Fruit fly (Drosophila melanogaster) whole organism, wandering third instar larva: ENCODE results near the gene L2HGDH.

ENCODE experiments used
- Abd-B ChIP-seq: fragments of >200 bp; optimal IDR thresholded peaks from 2 replicates; lab custom pipeline; 2017; ENCODE audit warnings: missing biosample characterization, missing genetic modification characterization
- CG32264 ChIP-seq: fragments of 200-800 bp; sonication (Bioruptor generic); optimal IDR thresholded peaks from 2 replicates; lab custom pipeline; 2016; ENCODE audit warnings: missing biosample characterization, missing genetic modification characterization
- CrebA ChIP-seq: fragments of 200-800 bp; sonication (Bioruptor generic); optimal IDR thresholded peaks from 2 replicates; lab custom pipeline; 2016; ENCODE audit warnings: missing biosample characterization, mild to moderate bottlenecking, missing genetic modification characterization, borderline replicate concordance
- Dfd ChIP-seq: fragments of >200 bp; optimal IDR thresholded peaks from 2 replicates; lab custom pipeline; 2017; ENCODE audit warnings: missing biosample characterization, missing genetic modification characterization
- Dif ChIP-seq: fragments of 200-275, 200-300 bp; sonication (Bioruptor generic); optimal IDR thresholded peaks from 2 replicates; lab custom pipeline; 2018; ENCODE audit warnings: missing biosample characterization, missing genetic modification characterization; ENCODE audit not compliant: partially characterized antibody
- HLH106 ChIP-seq: fragments of 200-800 bp; optimal IDR thresholded peaks from 3 replicates; lab custom pipeline; 2019; ENCODE audit warnings: missing biosample characterization, mild to moderate bottlenecking, missing genetic modification characterization, moderate library complexity
- Hnf4 ChIP-seq: fragments of 200-800 bp; sonication (Bioruptor generic); optimal IDR thresholded peaks from 2 replicates; lab custom pipeline; 2016; ENCODE audit warnings: missing biosample characterization, mild to moderate bottlenecking, missing genetic modification characterization
- Hr78 ChIP-seq: fragments of >200 bp; optimal IDR thresholded peaks from 2 replicates; lab custom pipeline; 2017; ENCODE audit warnings: missing biosample characterization, missing genetic modification characterization
- Hr83 ChIP-seq: fragments of 200-300 bp; sonication (Bioruptor generic); optimal IDR thresholded peaks from 2 replicates; lab custom pipeline; 2016; ENCODE audit warnings: missing biosample characterization, mild to moderate bottlenecking, missing genetic modification characterization, moderate library complexity; ENCODE audit not compliant: poor library complexity, severe bottlenecking
- Jra ChIP-seq: sonication (Bioruptor generic); optimal IDR thresholded peaks from 2 replicates; lab custom pipeline; 2016; ENCODE audit warnings: missing biosample characterization, missing genetic modification characterization
- Mio ChIP-seq: sonication (Bioruptor generic); optimal IDR thresholded peaks from 2 replicates; lab custom pipeline; 2016; ENCODE audit warnings: missing biosample characterization, missing genetic modification characterization
- Myc ChIP-seq: fragments of >200 bp; optimal IDR thresholded peaks from 2 replicates; lab custom pipeline; 2017
- N ChIP-seq: fragments of >200 bp; optimal IDR thresholded peaks from 2 replicates; lab custom pipeline; 2018; ENCODE audit warnings: missing biosample characterization, missing external identifiers, missing genetic modification characterization
- OdsH ChIP-seq: fragments of 200-800 bp; sonication (Bioruptor generic); optimal IDR thresholded peaks from 2 replicates; lab custom pipeline; 2016; ENCODE audit warnings: missing biosample characterization, mild to moderate bottlenecking, missing genetic modification characterization
- Rel ChIP-seq, 2 experiments: fragments of 200-800 bp; sonication (Bioruptor generic) in 1 of 2; optimal IDR thresholded peaks; 2 replicates in 1 of 2; 3 replicates in 1 of 2; lab custom pipeline; 2016 to 2019; ENCODE audit warnings: mild to moderate bottlenecking in 2 of 2, missing biosample characterization in 2 of 2, missing genetic modification characterization in 2 of 2, moderate library complexity in 1 of 2
- Sp1 ChIP-seq: fragments of 200-800 bp; sonication (Bioruptor generic); optimal IDR thresholded peaks from 3 replicates; lab custom pipeline; 2019; ENCODE audit warnings: missing biosample characterization, mild to moderate bottlenecking, missing genetic modification characterization, moderate library complexity
- Vsx2 ChIP-seq: fragments of 200-300, 225-300 bp; sonication (Bioruptor generic); optimal IDR thresholded peaks from 2 replicates; lab custom pipeline; 2018; ENCODE audit warnings: missing biosample characterization, missing genetic modification characterization; ENCODE audit not compliant: partially characterized antibody
- br ChIP-seq: fragments of 200-800 bp; sonication (Bioruptor generic); optimal IDR thresholded peaks from 2 replicates; lab custom pipeline; 2016; ENCODE audit warnings: missing biosample characterization, missing genetic modification characterization
- brk ChIP-seq: fragments of 200-800 bp; sonication (Bioruptor generic); optimal IDR thresholded peaks from 2 replicates; lab custom pipeline; 2016; ENCODE audit warnings: missing biosample characterization, mild to moderate bottlenecking, missing genetic modification characterization
- dl ChIP-seq, 2 experiments: fragments of 175-275, 200-275 bp in 1 of 2; fragments of 200-275 bp in 1 of 2; sonication (Bioruptor generic); optimal IDR thresholded peaks; lab custom pipeline; 2018; ENCODE audit warnings: mild to moderate bottlenecking in 2 of 2, missing biosample characterization in 2 of 2, missing genetic modification characterization in 2 of 2, moderate library complexity in 2 of 2; ENCODE audit not compliant: partially characterized antibody in 2 of 2, insufficient read depth in 1 of 2
- dmrt93B ChIP-seq: fragments of 200-800 bp; sonication (Bioruptor generic); optimal IDR thresholded peaks from 2 replicates; lab custom pipeline; 2018; ENCODE audit warnings: missing biosample characterization, mild to moderate bottlenecking, missing genetic modification characterization
- dsf ChIP-seq: sonication (Bioruptor generic); optimal IDR thresholded peaks from 2 replicates; lab custom pipeline; 2016; ENCODE audit warnings: missing biosample characterization, missing genetic modification characterization, borderline replicate concordance
- ey ChIP-seq: fragments of 200-800 bp; sonication (Bioruptor generic); optimal IDR thresholded peaks from 2 replicates; lab custom pipeline; 2016; ENCODE audit warnings: missing biosample characterization, missing genetic modification characterization
- foxo ChIP-seq, 2 experiments: fragments of 200-800 bp; sonication (Bioruptor generic); optimal IDR thresholded peaks; 2 replicates in 1 of 2; 3 replicates in 1 of 2; lab custom pipeline; 2016 to 2017; ENCODE audit warnings: missing biosample characterization in 2 of 2, missing genetic modification characterization in 2 of 2
- fru ChIP-seq: fragments of 200-800 bp; sonication (Bioruptor generic); optimal IDR thresholded peaks from 3 replicates; lab custom pipeline; 2016; ENCODE audit warnings: missing biosample characterization, mild to moderate bottlenecking, missing genetic modification characterization
- h ChIP-seq: fragments of 200-800 bp; sonication (Bioruptor generic); optimal IDR thresholded peaks from 3 replicates; lab custom pipeline; 2016; ENCODE audit warnings: missing biosample characterization, mild to moderate bottlenecking, missing genetic modification characterization
- jim ChIP-seq: fragments of 175-275, 200-325 bp; sonication (Bioruptor generic); optimal IDR thresholded peaks from 2 replicates; lab custom pipeline; 2016; ENCODE audit warnings: missing biosample characterization, mild to moderate bottlenecking, missing genetic modification characterization
- lola ChIP-seq: fragments of >200 bp; optimal IDR thresholded peaks from 2 replicates; lab custom pipeline; 2017; ENCODE audit warnings: missing biosample characterization, missing genetic modification characterization
- pan ChIP-seq: fragments of >200 bp; optimal IDR thresholded peaks from 2 replicates; lab custom pipeline; 2017
- psq ChIP-seq: fragments of 200-800 bp; sonication (Bioruptor generic); optimal IDR thresholded peaks from 3 replicates; lab custom pipeline; 2017; ENCODE audit warnings: missing biosample characterization, mild to moderate bottlenecking, missing genetic modification characterization, moderate library complexity
- rgr ChIP-seq: fragments of 200-800 bp; sonication (Bioruptor generic); optimal IDR thresholded peaks from 3 replicates; lab custom pipeline; 2016; ENCODE audit warnings: missing biosample characterization, mild to moderate bottlenecking, missing genetic modification characterization
- sv ChIP-seq: fragments of 200-800 bp; sonication (Bioruptor generic); optimal IDR thresholded peaks from 3 replicates; lab custom pipeline; 2016; ENCODE audit warnings: missing biosample characterization, missing genetic modification characterization
- tai ChIP-seq: sonication (Bioruptor generic); optimal IDR thresholded peaks from 2 replicates; lab custom pipeline; 2016; ENCODE audit warnings: missing biosample characterization, missing genetic modification characterization
- usp ChIP-seq: fragments of >200 bp; optimal IDR thresholded peaks from 2 replicates; lab custom pipeline; 2017; ENCODE audit warnings: missing biosample characterization, missing genetic modification characterization
- woc ChIP-seq: sonication (Bioruptor generic); optimal IDR thresholded peaks from 2 replicates; lab custom pipeline; 2016; ENCODE audit warnings: missing biosample characterization, mild to moderate bottlenecking, missing genetic modification characterization

The L2HGDH gene

dm6 chr2L:18943797-18944174 is 30.5 kb downstream of the L2HGDH start, which contains the start of gene ssp3:
ssp3 (minus strand) TSS chr2L:18943960.
- TF ChIP-seq lola (GFP tag; lab: Kevin White, UChicago) (no peak), tai (GFP tag; lab: Kevin White, UChicago) (peak; percentile 13), jim (no peak)

DNA sequence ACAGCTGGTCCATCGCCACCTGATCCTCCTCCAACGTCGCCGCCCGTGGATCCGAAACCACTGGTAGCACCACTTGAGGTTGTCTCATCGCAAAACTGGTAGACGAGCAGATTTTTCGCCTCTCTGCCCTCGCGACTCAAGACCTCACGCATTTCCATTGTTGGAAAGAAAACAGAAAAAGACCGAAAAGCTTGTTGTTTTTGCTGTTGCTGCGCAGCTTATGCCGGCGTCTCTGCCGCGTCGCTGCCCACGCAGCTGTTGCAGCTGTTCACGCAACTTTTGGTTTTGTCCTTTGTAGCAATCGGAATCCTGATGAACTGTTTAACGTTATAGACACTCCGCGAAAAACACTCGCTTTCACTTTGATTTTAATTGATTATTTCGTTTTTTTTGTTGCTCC is 30.9 kb downstream of the L2HGDH start:
- TF ChIP-seq Hnf4 (GFP tag; lab: Kevin White, UChicago) = no peak
- TF ChIP-seq dsf = no peak
- TF ChIP-seq tai (GFP tag; lab: Kevin White, UChicago) = no peak
- TF ChIP-seq CrebA (GFP tag; lab: Kevin White, UChicago) = no peak
- no peak for TF ChIP-seq psq (GFP tag; lab: Kevin White, UChicago)
- TF ChIP-seq brk (GFP tag; lab: Kevin White, UChicago) = no peak
- no peak for TF ChIP-seq foxo (GFP tag; optimal IDR thresholded peaks at IDR 0.05; lab: Kevin White, UChicago)
- no peak for TF ChIP-seq Dfd (GFP tag; lab: Kevin White, UChicago)
- TF ChIP-seq Dif (GFP tag; lab: Kevin White, UChicago) = no peak
- TF ChIP-seq OdsH (GFP tag; lab: Kevin White, UChicago) = no peak

DNA sequence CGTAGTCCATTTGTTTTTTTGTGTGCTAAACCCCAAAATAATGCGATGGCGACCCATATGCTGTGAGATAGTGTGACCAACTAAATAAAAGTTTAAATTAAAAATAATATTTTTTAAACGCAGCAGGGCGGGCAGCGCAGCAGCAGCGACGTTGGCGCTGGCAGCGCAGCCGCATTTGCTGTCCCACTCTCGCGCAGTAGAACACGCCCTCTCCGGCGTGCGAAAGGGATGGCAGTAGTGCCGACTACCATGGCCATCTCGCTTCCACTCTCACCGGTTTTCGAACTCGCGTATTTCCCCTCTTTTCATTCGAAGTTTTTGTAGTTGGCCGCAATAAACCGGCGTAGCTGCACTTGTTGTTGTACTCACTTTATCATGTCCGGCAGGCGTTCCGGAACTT is 38.2 kb downstream of the L2HGDH start:
- TF ChIP-seq sv = no peak
- no peak for TF ChIP-seq CG32264 (GFP tag; lab: Kevin White, UChicago)
- no peak for TF ChIP-seq foxo (GFP tag; optimal IDR thresholded peaks at IDR 0.05; lab: Kevin White, UChicago)
- TF ChIP-seq Sp1 (GFP tag; lab: Kevin White, UChicago) = no peak
- peak; percentile 64 for TF ChIP-seq Hr83 (GFP tag; lab: Kevin White, UChicago)
- TF ChIP-seq N (GFP tag; lab: Kevin White, UChicago) = no peak
- no peak for TF ChIP-seq woc (GFP tag; lab: Kevin White, UChicago)
- no peak for TF ChIP-seq ey
- peak; percentile 67 for TF ChIP-seq Myc (lab: Kevin White, UChicago)
- no peak for TF ChIP-seq OdsH (GFP tag; lab: Kevin White, UChicago)
- TF ChIP-seq br (GFP tag; lab: Kevin White, UChicago) = no peak
- TF ChIP-seq Vsx2 = peak; percentile 5
- no peak for TF ChIP-seq Hnf4 (GFP tag; lab: Kevin White, UChicago)
- TF ChIP-seq CrebA (GFP tag; lab: Kevin White, UChicago) = no peak
- TF ChIP-seq Dif (GFP tag; lab: Kevin White, UChicago) = peak; percentile 71
- TF ChIP-seq usp (GFP tag; lab: Kevin White, UChicago) = no peak
- no peak for TF ChIP-seq dmrt93B (GFP tag; lab: Kevin White, UChicago)
- no peak for TF ChIP-seq h (GFP tag; lab: Kevin White, UChicago)
- no peak for TF ChIP-seq Abd-B (GFP tag; lab: Kevin White, UChicago)
- TF ChIP-seq jim = no peak
- no peak for TF ChIP-seq Dfd (GFP tag; lab: Kevin White, UChicago)
- no peak for TF ChIP-seq psq (GFP tag; lab: Kevin White, UChicago)
- no peak for TF ChIP-seq HLH106

DNA sequence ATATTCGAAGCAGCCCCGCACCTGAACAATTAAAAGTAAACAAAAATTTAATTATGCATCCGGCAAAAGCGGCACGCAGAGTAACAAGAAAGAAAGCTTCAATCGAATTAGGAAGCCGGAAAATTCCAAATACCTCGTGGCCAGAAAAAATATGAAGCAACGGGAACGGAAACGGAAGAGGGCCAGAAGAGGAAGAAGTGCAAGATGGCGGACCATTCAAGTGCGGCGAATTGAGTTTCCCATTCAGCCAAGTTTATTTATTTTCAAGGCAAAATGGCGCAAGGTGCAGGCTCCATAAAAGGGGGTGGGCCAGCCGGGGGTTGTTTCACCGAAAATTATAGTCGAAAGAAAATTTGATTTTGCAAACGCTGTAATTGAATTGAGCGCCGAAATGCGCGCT is 39.7 kb downstream of the L2HGDH start:
- TF ChIP-seq Rel (GFP tag; optimal IDR thresholded peaks at IDR 0.05; lab: Kevin White, UChicago) (no peak), Rel (tag; optimal IDR thresholded peaks at IDR 0.05; lab: Kevin White, UChicago) (no peak), psq (GFP tag; lab: Kevin White, UChicago) (no peak), pan (lab: Kevin White, UChicago) (no peak), fru (GFP tag; lab: Kevin White, UChicago) (no peak), jim (no peak), N (GFP tag; lab: Kevin White, UChicago) (no peak), dsf (no peak), sv (no peak), Hr78 (no peak), CG32264 (GFP tag; lab: Kevin White, UChicago) (no peak), lola (GFP tag; lab: Kevin White, UChicago) (no peak), Dif (GFP tag; lab: Kevin White, UChicago) (no peak), Hr83 (GFP tag; lab: Kevin White, UChicago) (no peak), CrebA (GFP tag; lab: Kevin White, UChicago) (no peak)
- TF ChIP-seq, all 38 proteins: peak for 0

DNA sequence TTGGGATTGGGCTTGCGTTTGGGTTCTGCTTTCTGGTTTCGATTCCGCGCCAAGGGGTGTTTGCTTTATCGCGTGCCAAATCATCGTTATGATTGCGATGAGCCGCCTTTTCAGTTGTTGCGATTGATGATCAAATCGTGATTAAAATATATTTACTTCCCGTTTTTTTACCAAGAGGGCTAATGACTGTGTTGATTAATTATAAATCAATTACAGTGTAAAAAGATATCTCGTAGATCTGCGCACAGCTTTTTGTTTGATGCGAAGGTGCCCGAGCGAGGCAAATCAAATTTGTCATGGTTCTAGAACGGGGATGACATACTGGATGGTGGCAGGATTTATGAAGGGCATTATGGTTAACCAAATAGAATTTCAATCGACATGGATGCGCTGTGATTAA is 40.4 kb downstream of the L2HGDH start:
- TF ChIP-seq Jra (GFP tag; lab: Kevin White, UChicago) (no peak), CG32264 (GFP tag; lab: Kevin White, UChicago) (no peak), dmrt93B (GFP tag; lab: Kevin White, UChicago) (no peak), Myc (lab: Kevin White, UChicago) (no peak), ey (no peak), Sp1 (GFP tag; lab: Kevin White, UChicago) (no peak), rgr (GFP tag; lab: Kevin White, UChicago) (no peak), dl (GFP tag; optimal IDR thresholded peaks at IDR 0.05; lab: Kevin White, UChicago; ENCODE audit: insufficient read depth in 1 of 2, partially characterized antibody in 2 of 2) (no peak), psq (GFP tag; lab: Kevin White, UChicago) (no peak), Rel (GFP tag; optimal IDR thresholded peaks at IDR 0.05; lab: Kevin White, UChicago) (no peak), Rel (tag; optimal IDR thresholded peaks at IDR 0.05; lab: Kevin White, UChicago) (no peak), fru (GFP tag; lab: Kevin White, UChicago) (no peak), Hr78 (no peak), tai (GFP tag; lab: Kevin White, UChicago) (no peak), h (GFP tag; lab: Kevin White, UChicago) (no peak), jim (no peak), pan (lab: Kevin White, UChicago) (no peak), lola (GFP tag; lab: Kevin White, UChicago) (no peak), woc (GFP tag; lab: Kevin White, UChicago) (no peak), dsf (no peak), Mio (GFP tag; lab: Kevin White, UChicago) (no peak)
